Worm (Caenorhabditis elegans): Measurements from ENCODE around the gene abi-1.

abi-1 gene

DNA sequence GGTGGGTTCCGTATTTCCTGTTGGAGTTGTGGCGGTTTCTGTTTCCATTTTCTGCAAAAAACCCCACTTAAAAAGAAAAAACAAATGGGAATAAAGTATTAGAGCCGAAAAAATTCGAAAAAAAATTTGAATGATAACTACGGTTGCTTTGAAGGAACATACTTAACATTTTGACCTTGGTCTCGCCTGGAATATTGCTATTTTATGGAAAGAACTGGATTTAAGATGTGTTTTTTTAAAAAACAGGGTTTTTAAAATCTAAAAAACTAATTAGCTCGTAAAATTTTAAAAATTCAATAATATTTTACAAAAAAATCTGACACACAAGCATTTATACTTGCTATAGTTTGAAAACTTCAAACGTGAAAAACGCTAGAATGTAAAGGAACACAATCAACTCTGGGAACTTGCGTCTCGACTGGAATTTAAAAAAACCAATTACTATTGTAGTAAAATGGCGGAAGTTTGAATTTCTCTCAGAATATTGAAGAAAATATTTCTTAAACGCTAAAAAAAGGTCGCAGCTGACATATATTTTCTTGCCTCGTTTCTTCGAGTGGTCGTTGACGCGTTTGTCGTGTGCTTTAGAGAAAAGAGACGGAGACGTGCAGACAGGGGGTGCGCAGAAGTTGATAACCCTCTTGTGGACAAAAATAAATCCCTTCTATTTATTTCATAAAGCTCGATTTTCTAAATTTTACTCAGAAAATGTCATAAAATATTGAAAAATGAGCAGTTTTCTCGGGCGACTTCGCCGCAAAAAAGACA, 5.6 kb upstream of the abi-1 start, which contains the start of the genes lgg-3 and rgs-5 (continued):
- TF ChIP-seq dve-1 (tag; optimal IDR thresholded peaks at IDR 0.05; ENCODE audit: insufficient read depth) (peak; percentile 1), pqm-1 (tag; optimal IDR thresholded peaks at IDR 0.05) (no peak), ZK546.5 (tag; optimal IDR thresholded peaks at IDR 0.05) (no peak), mxl-2 (GFP tag; conservative IDR thresholded peaks at IDR 0.05) (no peak), Y75B8A.6 (GFP tag; IDR thresholded peaks at IDR 0.05) (no peak), ceh-32 (tag; optimal IDR thresholded peaks at IDR 0.05; ENCODE audit: poor library complexity) (no peak), dmd-6 (GFP tag; IDR thresholded peaks at IDR 0.05) (no peak), T26A8.4 (GFP tag; IDR thresholded peaks at IDR 0.05) (no peak), hif-1 (tag; optimal IDR thresholded peaks at IDR 0.05) (peak in 1 of 2 experiments; percentile 22), daf-16 (GFP tag; optimal IDR thresholded peaks at IDR 0.05) (no peak), daf-16 (tag; optimal IDR thresholded peaks at IDR 0.05) (peak; percentile 8), arid-1 (GFP tag; conservative IDR thresholded peaks at IDR 0.05) (no peak), mes-2 (tag; optimal IDR thresholded peaks at IDR 0.05; ENCODE audit: poor library complexity, severe bottlenecking) (peak; percentile 71), nhr-76 (tag; optimal IDR thresholded peaks at IDR 0.05) (no peak), snpc-1.2 (GFP tag; IDR thresholded peaks at IDR 0.05) (no peak), nhr-77 (tag; optimal IDR thresholded peaks at IDR 0.05) (no peak), lin-15B (tag; optimal IDR thresholded peaks at IDR 0.05) (no peak), pha-4 (GFP tag; IDR thresholded peaks at IDR 0.05) (no peak), pha-4 (tag; optimal IDR thresholded peaks at IDR 0.05) (no peak), F26F4.8 (GFP tag; conservative IDR thresholded peaks at IDR 0.05) (no peak), lim-7 (GFP tag; IDR thresholded peaks at IDR 0.05) (no peak), lin-1 (GFP tag; IDR thresholded peaks at IDR 0.05) (no peak), F44E2.7 (GFP tag; IDR thresholded peaks at IDR 0.05) (no peak), aly-2 (tag; optimal IDR thresholded peaks at IDR 0.05) (no peak), nhr-25 (tag; optimal IDR thresholded peaks at IDR 0.05; ENCODE audit: borderline replicate concordance, insufficient read depth) (no peak), dpl-1 (GFP tag; optimal IDR thresholded peaks at IDR 0.05) (peak; percentile 58), dmd-8 (GFP tag; IDR thresholded peaks at IDR 0.05) (no peak), nhr-102 (tag; optimal IDR thresholded peaks at IDR 0.05) (no peak), ztf-7 (tag; optimal IDR thresholded peaks at IDR 0.05) (no peak), lsy-2 (tag; optimal IDR thresholded peaks at IDR 0.05) (peak in 1 of 2 experiments; percentile 64), nhr-42 (GFP tag; IDR thresholded peaks at IDR 0.05) (no peak), aha-1 (tag) (no peak), nhr-111 (GFP tag; optimal IDR thresholded peaks at IDR 0.05) (no peak), lin-39 (tag; optimal IDR thresholded peaks at IDR 0.05) (no peak), spr-1 (tag; optimal IDR thresholded peaks at IDR 0.05) (no peak), set-16 (GFP tag; IDR thresholded peaks at IDR 0.05) (no peak), vab-7 (GFP tag; IDR thresholded peaks at IDR 0.05) (no peak), mxl-3 (GFP tag; optimal IDR thresholded peaks at IDR 0.05) (no peak), nhr-28 (tag; optimal IDR thresholded peaks at IDR 0.05) (peak; percentile 51), ceh-44 (GFP tag; IDR thresholded peaks at IDR 0.05) (no peak), nhr-10 (tag; optimal IDR thresholded peaks at IDR 0.05) (no peak), egl-27 (tag; optimal IDR thresholded peaks at IDR 0.05) (no peak), attf-4 (tag; optimal IDR thresholded peaks at IDR 0.05) (no peak), zip-2 (tag; optimal IDR thresholded peaks at IDR 0.05) (no peak), ceh-62 (tag; optimal IDR thresholded peaks at IDR 0.05) (no peak), php-3 (GFP tag; IDR thresholded peaks at IDR 0.05) (no peak), D1046.2 (GFP tag; IDR thresholded peaks at IDR 0.05) (no peak), mdl-1 (tag; optimal IDR thresholded peaks at IDR 0.05) (no peak), Y48G9A.11 (GFP tag; IDR thresholded peaks at IDR 0.05) (no peak), F10B5.3 (tag; optimal IDR thresholded peaks at IDR 0.05) (no peak), madf-5 (GFP tag; IDR thresholded peaks at IDR 0.05) (no peak)
